Fruit fly (Drosophila melanogaster): ENCODE measurements around the gene CG3609.

CG3609 gene

dm6 chr2L:2373818-2374746, at the start of gene CG3609, which contains the start of gene CG15390:
Gene CG3609 (minus strand): TSS chr2L:2374627.
Gene CG15390 (plus strand): TSS chr2L:2374713.
- TF ChIP-seq bowl (GFP tag; IDR thresholded peaks at IDR 0.05) = peak; percentile 29; the same call in 1 of the 2 replicates
- TF ChIP-seq gem (tag; optimal IDR thresholded peaks at IDR 0.05) = peak; percentile 85
- TF ChIP-seq sc (optimal IDR thresholded peaks at IDR 0.05) = no peak
- TF ChIP-seq sc (GFP tag; optimal IDR thresholded peaks at IDR 0.05) = no peak
- peak; percentile 67 for TF ChIP-seq Hand (GFP tag; optimal IDR thresholded peaks at IDR 0.05)
- TF ChIP-seq Hmr (GFP tag; optimal IDR thresholded peaks at IDR 0.05) = peak; percentile 77
- TF ChIP-seq CG15269 (tag; optimal IDR thresholded peaks at IDR 0.05) = peak; percentile 77
- peak; percentile 9 for TF ChIP-seq salm (tag; optimal IDR thresholded peaks at IDR 0.05)
- TF ChIP-seq Hey (tag; optimal IDR thresholded peaks at IDR 0.05) = peak; percentile 57
- no peak for TF ChIP-seq ro (GFP tag; IDR thresholded peaks at IDR 0.05)
- TF ChIP-seq cato (GFP tag; optimal IDR thresholded peaks at IDR 0.05; ENCODE audit: borderline replicate concordance) = peak; percentile 41
- peak; percentile 69 for TF ChIP-seq slp2 (GFP tag; optimal IDR thresholded peaks at IDR 0.05)
- TF ChIP-seq ewg (GFP tag; optimal IDR thresholded peaks at IDR 0.05) = peak; percentile 45
- TF ChIP-seq Oli (tag; optimal IDR thresholded peaks at IDR 0.05) = peak; percentile 30
- peak; percentile 87 for TF ChIP-seq HmgZ (tag; optimal IDR thresholded peaks at IDR 0.05)
- TF ChIP-seq Awh (GFP tag; IDR thresholded peaks at IDR 0.05) = peak; percentile 74
- peak; percentile 75 for TF ChIP-seq zen (tag; optimal IDR thresholded peaks at IDR 0.05)
- peak; percentile 82 for TF ChIP-seq Mes4 (GFP tag; optimal IDR thresholded peaks at IDR 0.05)
- TF ChIP-seq CG14710 (tag; optimal IDR thresholded peaks at IDR 0.05) = peak; percentile 52
- TF ChIP-seq luna (GFP tag; optimal IDR thresholded peaks at IDR 0.05) = peak; percentile 81
- peak; percentile 80 for TF ChIP-seq pzg (GFP tag; optimal IDR thresholded peaks at IDR 0.05)
- TF ChIP-seq Hsf (GFP tag; optimal IDR thresholded peaks at IDR 0.05) = peak; percentile 89
- TF ChIP-seq Bgb (GFP tag; IDR thresholded peaks at IDR 0.05; ENCODE audit: partially characterized antibody) = peak; percentile 17; the same call in 1 of the 2 replicates
- peak; percentile 57 for TF ChIP-seq trh (GFP tag; optimal IDR thresholded peaks at IDR 0.05)
- TF ChIP-seq inv (GFP tag; IDR thresholded peaks at IDR 0.05; ENCODE audit: partially characterized antibody) = no peak
- TF ChIP-seq caup (GFP tag; optimal IDR thresholded peaks at IDR 0.05; ENCODE audit: severe bottlenecking) = peak; percentile 83
- TF ChIP-seq jumu (GFP tag; optimal IDR thresholded peaks at IDR 0.05) = peak; percentile 91
- peak; percentile 80 for TF ChIP-seq kay (GFP tag; optimal IDR thresholded peaks at IDR 0.05)
- TF ChIP-seq gcm2 (GFP tag; optimal IDR thresholded peaks at IDR 0.05) = peak; percentile 68
- TF ChIP-seq CG18011 (GFP tag; optimal IDR thresholded peaks at IDR 0.05) = peak; percentile 70
- TF ChIP-seq unc-4 (GFP tag; IDR thresholded peaks at IDR 0.05; ENCODE audit: partially characterized antibody) = peak; percentile 55; the same call in 1 of the 2 replicates
- peak; percentile 25 for TF ChIP-seq Dp (GFP tag; optimal IDR thresholded peaks at IDR 0.05)
- TF ChIP-seq CG31224 (GFP tag; IDR thresholded peaks at IDR 0.05) = peak; percentile 70
- peak; percentile 81 for TF ChIP-seq CG3163 (GFP tag; optimal IDR thresholded peaks at IDR 0.05)
- peak; percentile 51; the same call in 1 of the 2 replicates for TF ChIP-seq sim (GFP tag; IDR thresholded peaks at IDR 0.05)
- peak; percentile 91 for TF ChIP-seq ems (GFP tag; optimal IDR thresholded peaks at IDR 0.05)
- peak; percentile 69 for TF ChIP-seq wek (GFP tag; optimal IDR thresholded peaks at IDR 0.05)
- TF ChIP-seq CG14050 (GFP tag; IDR thresholded peaks at IDR 0.05) = peak; percentile 62
- peak; percentile 82 for TF ChIP-seq al (GFP tag; IDR thresholded peaks at IDR 0.05)
- peak; percentile 51; the same call in 1 of the 3 replicates for TF ChIP-seq CG34224 (GFP tag; IDR thresholded peaks at IDR 0.05; ENCODE audit: partially characterized antibody)
- no peak for TF ChIP-seq Lhr (GFP tag; optimal IDR thresholded peaks at IDR 0.05)
- TF ChIP-seq CG11247 (GFP tag; IDR thresholded peaks at IDR 0.05) = peak; percentile 83
- peak; percentile 3 for TF ChIP-seq sima (GFP tag; optimal IDR thresholded peaks at IDR 0.05)
- TF ChIP-seq Doc3 (GFP tag; IDR thresholded peaks at IDR 0.05; ENCODE audit: partially characterized antibody) = no peak
- peak; percentile 76 for TF ChIP-seq HLH3B (GFP tag; IDR thresholded peaks at IDR 0.05)
- peak; percentile 86 for TF ChIP-seq NfI (GFP tag; optimal IDR thresholded peaks at IDR 0.05)
- TF ChIP-seq repo (GFP tag; optimal IDR thresholded peaks at IDR 0.05) = peak; percentile 74
